Worm (Caenorhabditis elegans) whole organism, young adult: ENCODE results near the gene nlp-66.
A peak's percentile ranks its signal among the peaks of the same experiment; 100 is the strongest.

Experiments used
- B0019.2 ChIP-seq: fragments of 200-800 bp; sonication (Bioruptor generic); conservative IDR thresholded peaks from 2 replicates; pipeline ENCODE4 v1.3.6; 2022; ENCODE audit warnings: missing genetic modification reagents, missing genetic modification characterization, missing compliant biosample characterization
- B0336.3 ChIP-seq: fragments of 200-800 bp; sonication (Bioruptor generic); IDR thresholded peaks from 2 replicates; pipeline ENCODE4 v1.3.6; 2022; ENCODE audit warnings: missing genetic modification characterization, missing compliant biosample characterization
- C06A6.2 ChIP-seq: fragments of 200-800 bp; sonication (Bioruptor generic); conservative IDR thresholded peaks from 2 replicates; pipeline ENCODE4 v1.3.6; 2022; ENCODE audit warnings: missing genetic modification characterization, missing compliant biosample characterization
- D2030.7 ChIP-seq: fragments of 200-800 bp; sonication (Bioruptor generic); IDR thresholded peaks from 2 replicates; pipeline ENCODE4 v1.3.6; 2022; ENCODE audit warnings: missing genetic modification reagents, missing genetic modification characterization, missing compliant biosample characterization
- F33H1.4 ChIP-seq: fragments of 200-800 bp; sonication (Bioruptor generic); IDR thresholded peaks from 2 replicates; pipeline ENCODE4 v1.3.6; 2022; ENCODE audit warnings: missing genetic modification reagents, missing genetic modification characterization, missing compliant biosample characterization
- F49E8.2 ChIP-seq: sonication (generic microtip); optimal IDR thresholded peaks from 3 replicates; lab custom pipeline; 2017; ENCODE audit warnings: missing genetic modification characterization, mild to moderate bottlenecking, missing compliant biosample characterization, antibody characterized with exemption, moderate library complexity; ENCODE audit not compliant: insufficient read depth
- Y53G8AR.9 ChIP-seq: fragments of 200-800 bp; sonication (Bioruptor generic); conservative IDR thresholded peaks from 2 replicates; pipeline ENCODE4 v1.3.6; 2022; ENCODE audit warnings: missing genetic modification reagents, missing genetic modification characterization, missing compliant biosample characterization
- Y95B8A.8 ChIP-seq: fragments of 200-800 bp; sonication (Bioruptor generic); IDR thresholded peaks from 2 replicates; pipeline ENCODE4 v1.3.6; 2022; ENCODE audit warnings: missing genetic modification reagents, missing genetic modification characterization, missing compliant biosample characterization
- akir-1 ChIP-seq: fragments of 200-800 bp; sonication (Bioruptor generic); optimal IDR thresholded peaks from 2 replicates; lab custom pipeline; 2018; ENCODE audit warnings: mild to moderate bottlenecking, missing genetic modification characterization, moderate library complexity, missing compliant biosample characterization
- ama-1 ChIP-seq, 3 experiments: fragments of 150-350 bp in 1 of 3; sonication (generic microtip) in 2 of 3; optimal IDR thresholded peaks; 2 replicates each; lab custom pipeline; 2014 to 2018; ENCODE audit warnings: missing biosample characterization in 2 of 3, missing genetic modification characterization in 2 of 3, missing genetic modification reagents in 2 of 3
- aptf-2 ChIP-seq: fragments of 200-800 bp; sonication (Bioruptor generic); conservative IDR thresholded peaks from 2 replicates; pipeline ENCODE4 v1.3.6; 2022; ENCODE audit warnings: missing genetic modification reagents, missing genetic modification characterization, missing compliant biosample characterization
- athp-1 ChIP-seq: sonication (generic microtip); optimal IDR thresholded peaks from 2 replicates; lab custom pipeline; 2017; ENCODE audit warnings: mild to moderate bottlenecking, missing genetic modification characterization, missing compliant biosample characterization
- attf-3 ChIP-seq: fragments of 200-800 bp; sonication (Bioruptor generic); conservative IDR thresholded peaks from 2 replicates; pipeline ENCODE4 v1.3.6; 2022; ENCODE audit warnings: missing genetic modification reagents, missing genetic modification characterization, missing compliant biosample characterization
- bed-1 ChIP-seq: fragments of 200-800 bp; sonication (Bioruptor generic); IDR thresholded peaks from 2 replicates; pipeline ENCODE4 v1.3.6; 2022; ENCODE audit warnings: missing genetic modification reagents, missing genetic modification characterization, missing compliant biosample characterization
- ceh-79 ChIP-seq: sonication (generic microtip); optimal IDR thresholded peaks from 2 replicates; lab custom pipeline; 2017; ENCODE audit warnings: mild to moderate bottlenecking, missing genetic modification characterization, missing compliant biosample characterization
- ceh-91 ChIP-seq: fragments of 200-800 bp; sonication (Bioruptor generic); IDR thresholded peaks from 2 replicates; pipeline ENCODE4 v1.3.6; 2022; ENCODE audit warnings: missing genetic modification reagents, missing genetic modification characterization, missing compliant biosample characterization
- die-1 ChIP-seq: sonication (generic microtip); optimal IDR thresholded peaks from 2 replicates; lab custom pipeline; 2016; ENCODE audit warnings: missing genotype, mild to moderate bottlenecking, missing genetic modification characterization, missing compliant biosample characterization
- hmg-20 ChIP-seq: fragments of 200-800 bp; sonication (Bioruptor generic); IDR thresholded peaks from 2 replicates; pipeline ENCODE4 v1.3.6; 2022; ENCODE audit warnings: missing genetic modification reagents, missing genetic modification characterization, missing compliant biosample characterization
- lag-1 ChIP-seq: fragments of 200-800 bp; sonication (Bioruptor generic); IDR thresholded peaks from 2 replicates; pipeline ENCODE4 v1.3.6; 2022; ENCODE audit warnings: missing genetic modification reagents, missing genetic modification characterization, missing compliant biosample characterization
- lsy-27 ChIP-seq: sonication (generic microtip); optimal IDR thresholded peaks from 2 replicates; lab custom pipeline; 2017; ENCODE audit warnings: missing genetic modification characterization, mild to moderate bottlenecking, missing compliant biosample characterization, antibody characterized with exemption, missing genotype, borderline replicate concordance; ENCODE audit not compliant: insufficient read depth
- madf-3 ChIP-seq: fragments of 200-800 bp; sonication (Bioruptor generic); IDR thresholded peaks from 2 replicates; pipeline ENCODE4 v1.3.6; 2022; ENCODE audit warnings: missing genetic modification reagents, missing genetic modification characterization, missing compliant biosample characterization
- mcd-1 ChIP-seq: fragments of 200-800 bp; sonication (Bioruptor generic); IDR thresholded peaks from 2 replicates; pipeline ENCODE4 v1.3.6; 2022; ENCODE audit warnings: missing genetic modification reagents, missing genetic modification characterization, missing compliant biosample characterization
- nfyb-1 ChIP-seq: fragments of 200-800 bp; sonication (Bioruptor generic); IDR thresholded peaks from 2 replicates; pipeline ENCODE4 v1.3.6; 2022; ENCODE audit warnings: missing genetic modification reagents, missing genetic modification characterization, missing compliant biosample characterization
- nhr-120 ChIP-seq: fragments of 200-800 bp; sonication (Bioruptor generic); IDR thresholded peaks from 2 replicates; pipeline ENCODE4 v1.3.6; 2022; ENCODE audit warnings: missing genetic modification characterization, missing compliant biosample characterization
- nhr-80 ChIP-seq: sonication (generic microtip); optimal IDR thresholded peaks from 2 replicates; lab custom pipeline; 2016; ENCODE audit warnings: missing genetic modification characterization, missing compliant biosample characterization
- nhr-90 ChIP-seq: sonication (generic microtip); optimal IDR thresholded peaks from 2 replicates; lab custom pipeline; 2016; ENCODE audit warnings: missing genotype, mild to moderate bottlenecking, missing genetic modification characterization, missing compliant biosample characterization
- pbrm-1 ChIP-seq: fragments of 200-800 bp; sonication (Bioruptor generic); IDR thresholded peaks from 2 replicates; pipeline ENCODE4 v1.3.6; 2022; ENCODE audit warnings: missing genetic modification reagents, missing genetic modification characterization, missing compliant biosample characterization
- rec-8 ChIP-seq, 2 experiments: sonication (generic microtip); optimal IDR thresholded peaks; 2 replicates each; lab custom pipeline; 2016; ENCODE audit warnings: mild to moderate bottlenecking in 2 of 2, missing genetic modification characterization in 2 of 2, missing genetic modification reagents in 2 of 2, missing genotype in 2 of 2, missing biosample characterization in 1 of 2, missing compliant biosample characterization in 1 of 2, moderate library complexity in 1 of 2
- repo-1 ChIP-seq: sonication (generic microtip); optimal IDR thresholded peaks from 2 replicates; lab custom pipeline; 2017; ENCODE audit warnings: mild to moderate bottlenecking, missing genetic modification characterization, missing compliant biosample characterization
- snpc-1.1 ChIP-seq: sonication (generic microtip); optimal IDR thresholded peaks from 2 replicates; lab custom pipeline; 2017; ENCODE audit warnings: missing genetic modification characterization, mild to moderate bottlenecking, missing compliant biosample characterization, antibody characterized with exemption, moderate library complexity, missing genotype, missing genetic modification reagents; ENCODE audit not compliant: insufficient read depth
- somi-1 ChIP-seq: fragments of 200-800 bp; sonication (Bioruptor generic); optimal IDR thresholded peaks from 2 replicates; lab custom pipeline; 2018; ENCODE audit warnings: mild to moderate bottlenecking, missing genetic modification characterization, missing compliant biosample characterization
- tbx-9 ChIP-seq: sonication (generic microtip); optimal IDR thresholded peaks from 2 replicates; lab custom pipeline; 2016; ENCODE audit warnings: borderline replicate concordance, missing genetic modification characterization, inconsistent platforms, missing compliant biosample characterization
- tlf-1 ChIP-seq: fragments of 200-800 bp; sonication (Bioruptor generic); optimal IDR thresholded peaks from 2 replicates; lab custom pipeline; 2018; ENCODE audit warnings: mild to moderate bottlenecking, missing genetic modification characterization, missing compliant biosample characterization
- unc-130 ChIP-seq: sonication (generic microtip); optimal IDR thresholded peaks from 2 replicates; lab custom pipeline; 2016; ENCODE audit warnings: missing genetic modification reagents, missing genetic modification characterization, missing compliant biosample characterization
- zfh-2 ChIP-seq: fragments of 200-800 bp; sonication (Bioruptor generic); conservative IDR thresholded peaks from 2 replicates; pipeline ENCODE4 v1.3.6; 2022; ENCODE audit warnings: missing genetic modification reagents, missing genetic modification characterization, missing compliant biosample characterization
- ztf-25 ChIP-seq: fragments of 200-800 bp; sonication (Bioruptor generic); IDR thresholded peaks from 2 replicates; pipeline ENCODE4 v1.3.6; 2022; ENCODE audit warnings: missing genetic modification reagents, missing genetic modification characterization, missing compliant biosample characterization
- ztf-28 ChIP-seq: fragments of 200-800 bp; sonication (Bioruptor generic); IDR thresholded peaks from 2 replicates; pipeline ENCODE4 v1.3.6; 2022; ENCODE audit warnings: missing genetic modification reagents, missing genetic modification characterization, missing compliant biosample characterization
- ztf-3 ChIP-seq: fragments of 200-800 bp; sonication (Bioruptor generic); optimal IDR thresholded peaks from 2 replicates; lab custom pipeline; 2018; ENCODE audit warnings: mild to moderate bottlenecking, missing genetic modification characterization, missing compliant biosample characterization

Gene nlp-66

DNA sequence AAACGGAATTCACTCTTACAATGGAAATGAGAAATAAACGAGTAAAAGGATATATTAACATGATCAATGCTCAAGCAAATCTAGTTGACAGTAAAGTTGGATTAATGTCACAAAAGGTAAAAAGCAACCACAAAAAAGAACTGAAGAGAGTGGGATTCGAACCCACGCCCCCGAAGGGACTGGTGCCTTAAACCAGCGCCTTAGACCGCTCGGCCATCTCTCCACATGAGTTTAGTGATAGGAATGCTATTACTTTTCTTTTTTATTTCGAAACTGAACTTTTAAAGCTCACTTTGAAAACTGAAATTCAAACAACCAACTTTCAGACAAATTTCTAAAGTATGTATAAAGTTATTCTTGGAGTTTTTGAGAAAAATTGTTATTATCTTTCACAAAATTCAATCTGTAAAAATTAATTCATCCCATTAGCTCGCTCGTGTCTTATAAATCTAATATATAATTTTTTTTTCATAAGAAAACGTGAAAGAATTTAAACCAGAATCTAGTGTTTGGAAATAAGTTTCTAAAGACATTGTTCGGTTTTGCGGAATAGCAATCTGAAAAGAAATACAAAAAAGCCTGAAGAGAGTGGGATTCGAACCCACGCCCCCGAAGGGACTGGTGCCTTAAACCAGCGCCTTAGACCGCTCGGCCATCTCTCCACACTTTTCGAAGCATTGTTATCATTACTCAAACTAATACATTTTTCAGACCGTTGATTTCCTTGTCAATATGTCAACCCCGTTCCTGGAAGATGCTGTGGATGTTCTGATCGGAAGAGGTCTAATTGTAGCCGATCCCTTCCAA, 46.4 kb upstream of the nlp-66 start (continued):
- TF ChIP-seq bed-1 = no peak
- peak; percentile 78 for TF ChIP-seq D2030.7 (GFP tag; lab: Robert Waterston, UW)
- no peak for TF ChIP-seq ztf-3 (GFP tag; lab: Kevin White, UChicago)
- no peak for TF ChIP-seq tlf-1 (GFP tag; lab: Kevin White, UChicago)
- TF ChIP-seq mcd-1 (GFP tag; lab: Robert Waterston, UW) = no peak
- 0 out of 2 replicates have a peak, but pooled peaks have one; percentile 12 for TF ChIP-seq nfyb-1 (GFP tag; lab: Robert Waterston, UW)
- TF ChIP-seq nhr-90 (tag; lab: Kevin White, UChicago) = peak; percentile 62
- TF ChIP-seq zfh-2 (GFP tag; lab: Robert Waterston, UW) = no peak
- TF ChIP-seq unc-130 (GFP tag; lab: Kevin White, UChicago) = no peak
- no peak for TF ChIP-seq repo-1 (tag; lab: Kevin White, UChicago)
- no peak for TF ChIP-seq aptf-2 (GFP tag; lab: Robert Waterston, UW)
- no peak for TF ChIP-seq attf-3 (GFP tag; lab: Robert Waterston, UW)
- 0 out of 2 replicates have a peak, but pooled peaks have one; percentile 32 for TF ChIP-seq ztf-28 (GFP tag; lab: Robert Waterston, UW)
- TF ChIP-seq ceh-79 (tag; lab: Kevin White, UChicago) = no peak
- TF ChIP-seq ama-1 (optimal IDR thresholded peaks at IDR 0.05; lab: Kevin White, UChicago) = no peak
- peak in 1 of 2 experiments; percentile 55 for TF ChIP-seq ama-1 (GFP tag; optimal IDR thresholded peaks at IDR 0.05; lab: Kevin White, UChicago)
- no peak for TF ChIP-seq ceh-91 (GFP tag; lab: Robert Waterston, UW)
- TF ChIP-seq die-1 (tag; lab: Kevin White, UChicago) = peak; percentile 64
- 0 out of 2 replicates have a peak, but pooled peaks have one; percentile 65 for TF ChIP-seq madf-3
- TF ChIP-seq pbrm-1 = peak; percentile 80
- TF ChIP-seq nhr-120 (GFP tag; lab: Robert Waterston, UW) = no peak
- no peak for TF ChIP-seq nhr-80 (tag; lab: Kevin White, UChicago)
- TF ChIP-seq rec-8 (tag; optimal IDR thresholded peaks at IDR 0.05; lab: Kevin White, UChicago) = peak; percentile 38 to 47
- TF ChIP-seq Y95B8A.8 (GFP tag; lab: Robert Waterston, UW) = 0 out of 2 replicates have a peak, but pooled peaks have one; percentile 39
- no peak for TF ChIP-seq hmg-20 (GFP tag; lab: Robert Waterston, UW)
- 0 out of 2 replicates have a peak, but pooled peaks have one; percentile 61 for TF ChIP-seq ztf-25 (GFP tag; lab: Robert Waterston, UW)
- TF ChIP-seq F49E8.2 = no peak
- no peak for TF ChIP-seq Y53G8AR.9 (GFP tag; lab: Robert Waterston, UW)
- TF ChIP-seq tbx-9 = no peak
- TF ChIP-seq snpc-1.1 (tag; lab: Kevin White, UChicago) = no peak
- no peak for TF ChIP-seq lsy-27 (tag; lab: Kevin White, UChicago)
- TF ChIP-seq akir-1 (GFP tag; lab: Kevin White, UChicago) = no peak
- TF ChIP-seq B0336.3 (GFP tag; lab: Robert Waterston, UW) = no peak
- no peak for TF ChIP-seq lag-1 (GFP tag; lab: Robert Waterston, UW)
- no peak for TF ChIP-seq somi-1 (GFP tag; lab: Kevin White, UChicago)
- no peak for TF ChIP-seq C06A6.2
- TF ChIP-seq athp-1 (tag; lab: Kevin White, UChicago) = no peak

DNA sequence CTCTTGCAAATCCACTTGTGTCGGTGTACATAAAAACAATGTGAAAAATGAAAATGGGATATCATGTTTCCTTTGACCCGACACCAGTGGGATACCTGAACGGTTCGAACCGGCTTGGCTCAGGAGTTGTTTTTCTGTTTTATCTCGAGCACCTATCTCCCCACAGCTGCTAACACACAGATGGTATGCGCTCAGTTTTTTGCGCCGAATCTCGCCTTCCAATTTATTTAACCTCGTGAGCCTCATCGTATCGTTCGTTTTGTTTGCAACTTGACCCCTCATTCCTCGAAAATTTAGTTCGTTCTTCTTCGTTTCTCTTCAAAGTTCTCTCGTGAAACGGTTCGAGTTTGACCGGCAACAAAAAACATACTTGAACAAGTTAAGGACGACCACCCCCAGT, 43.9 kb upstream of the nlp-66 start, which contains the start of gene C05C9.1:
Gene C05C9.1 (plus strand): TSS at position 301 of the 400 bp plus-strand sequence.
- no peak for TF ChIP-seq F33H1.4 (GFP tag; lab: Robert Waterston, UW)
- no peak for TF ChIP-seq C06A6.2
- no peak for TF ChIP-seq B0019.2 (GFP tag; lab: Robert Waterston, UW)
